Fruit fly (Drosophila melanogaster) whole organism, wandering third instar larva: ENCODE data around the gene grk.

Experiments
- Hr78 ChIP-seq: fragments of >200 bp; optimal IDR thresholded peaks from 2 replicates; lab custom pipeline; 2017; ENCODE audit warnings: missing biosample characterization, missing genetic modification characterization
- Rel ChIP-seq, 2 experiments: fragments of 200-800 bp; sonication (Bioruptor generic) in 1 of 2; optimal IDR thresholded peaks; 2 replicates in 1 of 2; 3 replicates in 1 of 2; lab custom pipeline; 2016 to 2019; ENCODE audit warnings: mild to moderate bottlenecking in 2 of 2, missing biosample characterization in 2 of 2, missing genetic modification characterization in 2 of 2, moderate library complexity in 1 of 2
- fru ChIP-seq: fragments of 200-800 bp; sonication (Bioruptor generic); optimal IDR thresholded peaks from 3 replicates; lab custom pipeline; 2016; ENCODE audit warnings: missing biosample characterization, mild to moderate bottlenecking, missing genetic modification characterization
- h ChIP-seq: fragments of 200-800 bp; sonication (Bioruptor generic); optimal IDR thresholded peaks from 3 replicates; lab custom pipeline; 2016; ENCODE audit warnings: missing biosample characterization, mild to moderate bottlenecking, missing genetic modification characterization

dm6 chr2L:8451497-8451896 lies 18.1 kb upstream of the grk start:
- TF ChIP-seq Rel (GFP tag; optimal IDR thresholded peaks at IDR 0.05; lab: Kevin White, UChicago) (no peak), Rel (tag; optimal IDR thresholded peaks at IDR 0.05; lab: Kevin White, UChicago) (no peak), fru (GFP tag; lab: Kevin White, UChicago) (no peak), Hr78 (GFP tag; lab: Kevin White, UChicago) (no peak), h (GFP tag; lab: Kevin White, UChicago) (no peak)
